Fruit fly (Drosophila melanogaster) whole organism, wandering third instar larva: ENCODE measurements around the gene Hr4.

Experiments
- Dif ChIP-seq: fragments of 200-275, 200-300 bp; sonication (Bioruptor generic); optimal IDR thresholded peaks from 2 replicates; lab custom pipeline; 2018; ENCODE audit warnings: missing biosample characterization, missing genetic modification characterization; ENCODE audit not compliant: partially characterized antibody
- GATAd ChIP-seq: sonication (Bioruptor generic); optimal IDR thresholded peaks from 2 replicates; lab custom pipeline; 2016; ENCODE audit warnings: missing biosample characterization, missing genetic modification characterization
- Hr78 ChIP-seq: fragments of >200 bp; optimal IDR thresholded peaks from 2 replicates; lab custom pipeline; 2017; ENCODE audit warnings: missing biosample characterization, missing genetic modification characterization
- OdsH ChIP-seq: fragments of 200-800 bp; sonication (Bioruptor generic); optimal IDR thresholded peaks from 2 replicates; lab custom pipeline; 2016; ENCODE audit warnings: missing biosample characterization, mild to moderate bottlenecking, missing genetic modification characterization
- br ChIP-seq: fragments of 200-800 bp; sonication (Bioruptor generic); optimal IDR thresholded peaks from 2 replicates; lab custom pipeline; 2016; ENCODE audit warnings: missing biosample characterization, missing genetic modification characterization
- pan ChIP-seq: fragments of >200 bp; optimal IDR thresholded peaks from 2 replicates; lab custom pipeline; 2017

DNA sequence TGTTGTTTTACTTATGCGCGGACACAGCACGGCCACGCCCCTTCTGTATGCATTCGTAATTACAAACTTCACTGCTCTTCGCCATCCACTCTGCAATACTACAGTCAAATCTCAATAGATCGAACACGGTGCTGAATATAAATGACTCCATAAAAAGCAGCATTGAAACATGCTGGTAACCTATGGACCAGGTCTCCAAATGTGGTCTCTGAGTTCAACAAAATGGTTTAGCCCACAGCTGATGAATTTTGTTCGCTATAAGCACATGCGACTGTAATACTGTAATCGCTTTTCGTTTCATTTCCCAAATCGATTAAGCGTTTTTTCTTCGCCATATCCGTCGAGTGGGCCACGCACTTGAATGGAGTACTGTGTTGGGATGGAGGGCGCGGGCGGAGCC is 44.4 kb upstream of the Hr4 start:
- TF ChIP-seq br (GFP tag; lab: Kevin White, UChicago) (no peak), OdsH (no peak), Dif (GFP tag; lab: Kevin White, UChicago) (no peak), pan (lab: Kevin White, UChicago) (no peak), Hr78 (GFP tag; lab: Kevin White, UChicago) (no peak), GATAd (GFP tag; lab: Kevin White, UChicago) (no peak)
